Worm (Caenorhabditis elegans): ENCODE results near the gene mtl-2.
A peak's percentile ranks its signal among the peaks of the same experiment; 100 is the strongest.

Gene mtl-2

ce11 chrV:14017476-14017875 is 997 bp downstream of the mtl-2 start, which contains the start of gene srh-308:
Gene srh-308, minus strand, starts transcription at chrV:14017576.
- TF ChIP-seq fkh-3 (tag; optimal IDR thresholded peaks at IDR 0.05) (no peak), ztf-6 (GFP tag; IDR thresholded peaks at IDR 0.05) (no peak), sdz-38 (tag; optimal IDR thresholded peaks at IDR 0.05) (no peak), hmg-1.2 (GFP tag; IDR thresholded peaks at IDR 0.05) (no peak)

ce11 chrV:14014395-14014794 is 4.1 kb downstream of the mtl-2 start, which contains the start of gene end-3:
Gene end-3, plus strand, starts transcription at chrV:14014695.
- TF ChIP-seq lin-54 (GFP tag; optimal IDR thresholded peaks at IDR 0.05) (no peak), ceh-58 (GFP tag; IDR thresholded peaks at IDR 0.05) (no peak), athp-1 (tag; optimal IDR thresholded peaks at IDR 0.05) (no peak), lir-1 (GFP tag; conservative IDR thresholded peaks at IDR 0.05) (no peak), let-607 (tag; optimal IDR thresholded peaks at IDR 0.05) (no peak), somi-1 (GFP tag; optimal IDR thresholded peaks at IDR 0.05) (no peak), F57C9.4 (tag; optimal IDR thresholded peaks at IDR 0.05) (no peak), lsy-27 (tag; optimal IDR thresholded peaks at IDR 0.05; ENCODE audit: borderline replicate concordance, insufficient read depth) (no peak), Y79H2A.3 (GFP tag; conservative IDR thresholded peaks at IDR 0.05) (no peak), unc-62 (GFP tag; optimal IDR thresholded peaks at IDR 0.05) (no peak), hrde-1 (tag; optimal IDR thresholded peaks at IDR 0.05; ENCODE audit: borderline replicate concordance) (no peak)

ce11 chrV:14013638-14014037 is 4.8 kb downstream of the mtl-2 start:
- TF ChIP-seq bed-2 (GFP tag; IDR thresholded peaks at IDR 0.05) (no peak), ceh-100 (GFP tag; IDR thresholded peaks at IDR 0.05) (0 out of 2 replicates have a peak, but pooled peaks have one; percentile 11), snpc-4 (GFP tag; optimal IDR thresholded peaks at IDR 0.05) (no peak), snpc-4 (tag; optimal IDR thresholded peaks at IDR 0.05) (peak in 2 of 4 experiments; percentile 10 to 13), athp-1 (tag; optimal IDR thresholded peaks at IDR 0.05) (peak; percentile 37), repo-1 (tag; optimal IDR thresholded peaks at IDR 0.05) (peak; percentile 39), ztf-25 (GFP tag; IDR thresholded peaks at IDR 0.05) (no peak), hsf-1 (GFP tag; IDR thresholded peaks at IDR 0.05) (0 out of 2 replicates have a peak, but pooled peaks have one; percentile 30), lin-26 (GFP tag; IDR thresholded peaks at IDR 0.05) (no peak), ceh-40 (GFP tag; IDR thresholded peaks at IDR 0.05) (0 out of 2 replicates have a peak, but pooled peaks have one; percentile 53), efl-1 (GFP tag; optimal IDR thresholded peaks at IDR 0.05) (peak; percentile 22), bed-1 (GFP tag; IDR thresholded peaks at IDR 0.05) (no peak), F33H1.4 (GFP tag; IDR thresholded peaks at IDR 0.05) (peak; percentile 35), lin-35 (GFP tag; optimal IDR thresholded peaks at IDR 0.05) (no peak), mes-4 (tag; optimal IDR thresholded peaks at IDR 0.05) (no peak), let-607 (tag; optimal IDR thresholded peaks at IDR 0.05) (no peak), lsl-1 (GFP tag; optimal IDR thresholded peaks at IDR 0.05) (peak; percentile 42), lin-54 (GFP tag; optimal IDR thresholded peaks at IDR 0.05) (peak; percentile 19)

- TF ChIP-seq hmg-20 (GFP tag; IDR thresholded peaks at IDR 0.05) (no peak), pha-4 (tag; optimal IDR thresholded peaks at IDR 0.05) (no peak), madf-10 (tag; optimal IDR thresholded peaks at IDR 0.05) (peak; percentile 30), zim-3 (tag; optimal IDR thresholded peaks at IDR 0.05) (no peak), hrde-1 (tag; optimal IDR thresholded peaks at IDR 0.05; ENCODE audit: borderline replicate concordance) (no peak), rcor-1 (GFP tag; IDR thresholded peaks at IDR 0.05) (peak; percentile 74), ceh-79 (tag; optimal IDR thresholded peaks at IDR 0.05) (no peak), nfya-1 (tag; optimal IDR thresholded peaks at IDR 0.05; ENCODE audit: borderline replicate concordance, insufficient read depth) (no peak), snpc-1.1 (tag; optimal IDR thresholded peaks at IDR 0.05; ENCODE audit: insufficient read depth) (peak; percentile 16), F23B12.7 (tag; optimal IDR thresholded peaks at IDR 0.05; ENCODE audit: insufficient read depth) (no peak), ceh-100 (GFP tag; IDR thresholded peaks at IDR 0.05) (no peak), B0261.1 (tag; optimal IDR thresholded peaks at IDR 0.05) (no peak), attf-3 (GFP tag; conservative IDR thresholded peaks at IDR 0.05) (0 out of 2 replicates have a peak, but pooled peaks have one; percentile 12), F39B2.1 (GFP tag; IDR thresholded peaks at IDR 0.05) (no peak), Y79H2A.3 (GFP tag; conservative IDR thresholded peaks at IDR 0.05) (no peak)
These were observed 6.4 kb downstream of the mtl-2 start, which contains the start of the genes ddx-17 and aip-1 for ce11 chrV:14012002-14012554. Gene ddx-17, minus strand, starts transcription at chrV:14012052. Gene aip-1, plus strand, starts transcription at chrV:14012333.

Data from whole organism, young adult.